Worm (Caenorhabditis elegans): ENCODE data around the gene F58A3.3.

Gene F58A3.3

DNA sequence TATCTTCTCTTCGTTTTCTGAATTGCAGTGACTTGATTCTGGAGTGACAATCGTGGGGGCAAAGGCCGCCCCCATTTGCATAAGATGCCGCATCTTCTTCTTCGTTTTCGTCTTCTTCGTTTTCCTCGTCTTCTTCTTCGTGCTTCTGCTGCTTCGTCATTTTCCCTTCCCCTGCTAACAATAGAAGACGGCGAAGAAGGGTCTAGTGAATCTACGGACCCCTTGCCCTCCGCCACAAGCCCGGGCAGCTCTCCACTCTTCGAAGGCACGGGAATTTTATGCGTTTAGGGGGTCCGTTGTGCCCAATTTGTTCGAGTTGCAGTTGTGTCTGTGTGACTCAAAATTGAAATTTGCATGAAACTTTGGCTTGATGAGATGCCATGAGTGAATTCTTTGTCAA, 19.4 kb downstream of the F58A3.3 start:
- TF ChIP-seq mab-5 (tag; optimal IDR thresholded peaks at IDR 0.05), result no peak
- TF ChIP-seq unc-62 (GFP tag; optimal IDR thresholded peaks at IDR 0.05), result no peak
- no peak for TF ChIP-seq nhr-6 (tag; optimal IDR thresholded peaks at IDR 0.05)
- no peak for TF ChIP-seq ztf-1 (GFP tag; conservative IDR thresholded peaks at IDR 0.05)
- TF ChIP-seq F13H6.1 (tag; optimal IDR thresholded peaks at IDR 0.05), result no peak
- TF ChIP-seq mbf-1 (tag; optimal IDR thresholded peaks at IDR 0.05), result no peak
- TF ChIP-seq ZK546.5 (tag; optimal IDR thresholded peaks at IDR 0.05), result no peak
- TF ChIP-seq elt-3 (tag; optimal IDR thresholded peaks at IDR 0.05), result no peak
- no peak for TF ChIP-seq lin-11 (tag; optimal IDR thresholded peaks at IDR 0.05)
- TF ChIP-seq lsy-2 (tag; optimal IDR thresholded peaks at IDR 0.05), result no peak
- TF ChIP-seq lin-39 (tag; optimal IDR thresholded peaks at IDR 0.05), result no peak
- TF ChIP-seq nhr-12 (tag; optimal IDR thresholded peaks at IDR 0.05), result no peak
- no peak for TF ChIP-seq mdl-1 (tag; optimal IDR thresholded peaks at IDR 0.05)
- no peak for TF ChIP-seq R02D3.7 (tag; optimal IDR thresholded peaks at IDR 0.05)
- TF ChIP-seq snpc-4 (tag; optimal IDR thresholded peaks at IDR 0.05), result no peak
- no peak for TF ChIP-seq ztf-4 (tag; optimal IDR thresholded peaks at IDR 0.05)
- TF ChIP-seq unc-39 (tag; optimal IDR thresholded peaks at IDR 0.05), result no peak
- TF ChIP-seq crh-2 (tag; optimal IDR thresholded peaks at IDR 0.05), result no peak
- no peak for TF ChIP-seq sma-9 (GFP tag; optimal IDR thresholded peaks at IDR 0.05)
- no peak for TF ChIP-seq sma-9 (tag; optimal IDR thresholded peaks at IDR 0.05)
- no peak for TF ChIP-seq sem-4 (tag; optimal IDR thresholded peaks at IDR 0.05)

DNA sequence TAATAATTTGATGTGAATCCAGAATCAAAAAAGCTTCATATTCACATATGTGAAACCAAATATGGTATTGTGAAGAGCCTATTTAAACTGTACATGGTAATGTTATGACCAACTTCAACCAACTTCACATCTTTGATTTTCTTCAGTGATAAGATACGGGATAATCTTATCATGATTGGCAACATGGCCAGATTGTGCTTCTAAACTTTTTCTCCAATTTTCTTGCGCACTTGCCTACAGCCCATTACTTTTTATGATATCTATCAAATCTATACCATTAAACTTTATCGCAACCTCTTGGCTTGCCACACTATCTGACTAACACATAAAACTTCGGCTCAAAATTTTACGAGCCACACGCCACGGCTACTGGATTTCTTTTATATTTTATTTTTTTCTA, 20.0 kb downstream of the F58A3.3 start:
- no peak for TF ChIP-seq blmp-1 (tag; optimal IDR thresholded peaks at IDR 0.05; ENCODE audit: insufficient read depth)
- TF ChIP-seq lin-39 (tag; optimal IDR thresholded peaks at IDR 0.05), result no peak
- TF ChIP-seq nhr-6 (tag; optimal IDR thresholded peaks at IDR 0.05), result no peak
- no peak for TF ChIP-seq snpc-4 (tag; optimal IDR thresholded peaks at IDR 0.05)
- no peak for TF ChIP-seq nhr-237 (tag; optimal IDR thresholded peaks at IDR 0.05)
- TF ChIP-seq unc-55 (GFP tag; optimal IDR thresholded peaks at IDR 0.05), result no peak
- no peak for TF ChIP-seq ceh-16 (tag; optimal IDR thresholded peaks at IDR 0.05)
- no peak for TF ChIP-seq sma-3 (GFP tag; optimal IDR thresholded peaks at IDR 0.05)
- TF ChIP-seq ceh-82 (tag; optimal IDR thresholded peaks at IDR 0.05), result no peak
- no peak for TF ChIP-seq mbf-1 (tag; optimal IDR thresholded peaks at IDR 0.05)

DNA sequence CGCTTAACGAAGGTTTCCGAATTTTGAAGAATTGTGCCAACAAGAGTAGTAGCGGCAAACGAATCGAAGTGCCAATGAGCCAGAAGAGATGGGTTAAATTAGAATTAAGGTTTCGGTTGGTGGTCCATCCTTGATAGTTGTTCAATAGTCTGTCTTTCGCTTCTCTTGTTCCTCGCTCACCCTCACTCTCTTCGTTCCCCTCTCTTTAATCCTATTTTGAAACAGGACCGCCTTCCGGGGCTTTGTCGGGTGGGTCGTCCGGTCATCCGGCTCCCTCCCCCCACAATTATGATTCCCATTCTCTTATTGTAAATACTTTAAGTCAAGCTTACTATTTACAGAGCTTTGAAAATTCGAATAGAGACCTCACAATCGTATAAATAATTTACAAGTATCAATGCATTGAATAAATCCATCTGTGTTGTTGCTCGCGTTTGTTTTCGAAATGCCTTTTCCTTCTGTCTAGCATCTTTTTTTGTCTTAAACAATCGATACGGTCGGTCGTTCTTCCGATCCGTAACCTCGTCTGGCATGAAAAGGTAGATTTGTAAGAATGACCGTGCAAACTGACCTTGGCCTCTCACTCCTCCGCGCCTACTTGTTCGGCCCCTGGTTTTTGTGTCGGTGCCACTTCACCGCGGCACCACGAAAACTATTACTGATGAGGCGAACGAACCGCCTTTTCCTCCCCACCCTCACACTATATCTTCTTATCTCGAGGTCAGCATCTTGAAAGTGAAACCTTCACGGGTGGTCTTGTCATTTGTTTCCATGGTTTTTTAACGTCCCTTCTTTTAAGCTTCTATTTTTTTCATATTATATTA, 20.9 kb downstream of the F58A3.3 start:
- TF ChIP-seq F13H6.1 (tag; optimal IDR thresholded peaks at IDR 0.05) (no peak), ztf-1 (GFP tag; conservative IDR thresholded peaks at IDR 0.05) (no peak), peb-1 (tag; optimal IDR thresholded peaks at IDR 0.05) (no peak), nhr-12 (tag; optimal IDR thresholded peaks at IDR 0.05) (no peak), ceh-16 (tag; optimal IDR thresholded peaks at IDR 0.05) (peak; percentile 64), gmeb-1 (tag; optimal IDR thresholded peaks at IDR 0.05) (no peak), elt-1 (tag; optimal IDR thresholded peaks at IDR 0.05) (no peak), blmp-1 (tag; optimal IDR thresholded peaks at IDR 0.05; ENCODE audit: insufficient read depth) (peak; percentile 63), lin-11 (tag; optimal IDR thresholded peaks at IDR 0.05) (no peak), nhr-25 (tag; optimal IDR thresholded peaks at IDR 0.05) (peak; percentile 12), nhr-77 (tag; optimal IDR thresholded peaks at IDR 0.05) (no peak)

DNA sequence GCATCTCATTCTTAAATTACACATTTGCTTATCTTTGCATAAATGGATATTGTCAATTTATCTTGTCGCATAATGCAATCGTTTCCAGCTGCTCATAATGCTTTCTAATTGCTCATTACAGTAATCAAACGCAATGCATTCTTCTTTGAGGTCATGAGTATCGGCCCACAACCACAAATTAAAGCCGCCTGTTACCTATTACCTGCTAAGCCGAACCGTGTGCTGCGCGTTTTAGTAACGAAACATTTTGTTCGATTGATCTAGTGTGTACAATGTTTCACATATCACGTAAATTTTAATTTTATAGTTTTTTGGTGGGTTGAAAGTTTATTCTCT, 21.5 kb downstream of the F58A3.3 start:
- TF ChIP-seq elt-1 (tag; optimal IDR thresholded peaks at IDR 0.05) (no peak), nhr-77 (tag; optimal IDR thresholded peaks at IDR 0.05) (no peak), zag-1 (tag; optimal IDR thresholded peaks at IDR 0.05) (no peak), lin-11 (tag; optimal IDR thresholded peaks at IDR 0.05) (no peak), dmd-4 (tag; optimal IDR thresholded peaks at IDR 0.05) (no peak), Y55F3AM.14 (GFP tag; optimal IDR thresholded peaks at IDR 0.05) (no peak), sma-3 (GFP tag; optimal IDR thresholded peaks at IDR 0.05) (no peak), unc-55 (GFP tag; optimal IDR thresholded peaks at IDR 0.05) (no peak)
